ENCODE assay signal across 3 worm cellular contexts in the genomic region with DNA sequence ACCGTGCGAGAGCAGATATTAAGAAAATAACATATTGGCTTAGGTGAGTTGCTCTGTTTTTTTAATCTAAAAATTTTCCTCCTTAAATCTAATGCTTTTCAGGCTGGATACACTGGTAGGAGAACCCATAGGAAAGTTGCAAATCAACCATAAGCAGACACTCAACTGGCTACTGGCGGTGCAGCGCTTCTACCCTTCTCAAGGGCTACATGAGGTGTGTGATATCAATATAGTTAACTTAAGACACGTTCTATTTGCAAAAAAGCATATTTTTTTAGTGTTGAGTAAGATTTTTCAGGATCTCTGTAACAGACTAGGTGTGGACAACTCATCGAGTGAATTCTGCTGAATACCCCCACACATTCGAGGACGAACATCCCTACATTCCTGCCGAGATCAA.
A peak's percentile ranks its signal among the peaks of the same experiment; 100 is the strongest.
TF ChIP-seq lines count a peak whose summit lies in the region.

No protein-coding gene starts in this region.

TF ChIP-seq in whole organism, L1 larva, 84 proteins besides CTCF, POLR2A, EP300 and RAD21:
- TF ChIP-seq ets-5 (GFP tag; IDR thresholded peaks at IDR 0.05; lab: Robert Waterston, UW), result 0 out of 2 replicates have a peak, but pooled peaks have one; percentile 78
- no peak for TF ChIP-seq nhr-20 (tag; optimal IDR thresholded peaks at IDR 0.05; lab: Kevin White, UChicago)
- TF ChIP-seq alr-1 (tag; optimal IDR thresholded peaks at IDR 0.05; lab: Kevin White, UChicago; ENCODE audit: borderline replicate concordance), result no peak
- TF ChIP-seq C16A3.4 (tag; optimal IDR thresholded peaks at IDR 0.05; lab: Kevin White, UChicago), result no peak
- TF ChIP-seq snpc-4 (tag; optimal IDR thresholded peaks at IDR 0.05; lab: Kevin White, UChicago), result no peak
- TF ChIP-seq grh-1 (GFP tag; IDR thresholded peaks at IDR 0.05; lab: Robert Waterston, UW), result peak; percentile 43; the same call in 1 of the 2 replicates

TF ChIP-seq in whole organism, L4 larva, 104 proteins besides CTCF, POLR2A, EP300 and RAD21:
- TF ChIP-seq F44E2.7 (GFP tag; IDR thresholded peaks at IDR 0.05; lab: Robert Waterston, UW) (0 out of 2 replicates have a peak, but pooled peaks have one; percentile 4), madf-5 (GFP tag; IDR thresholded peaks at IDR 0.05; lab: Robert Waterston, UW) (0 out of 4 replicates have a peak, but pooled peaks of 1 of the 2 experiments have one; percentile 19), aha-1 (tag; lab: Kevin White, UChicago) (peak; percentile 83), F26F4.8 (GFP tag; conservative IDR thresholded peaks at IDR 0.05; lab: Robert Waterston, UW) (0 out of 2 replicates have a peak, but pooled peaks have one; percentile 49), nhr-48 (tag; optimal IDR thresholded peaks at IDR 0.05; lab: Kevin White, UChicago) (no peak)

TF ChIP-seq in whole organism, young adult, 124 proteins besides CTCF, POLR2A, EP300 and RAD21:
- TF ChIP-seq Y56A3A.18 (GFP tag; IDR thresholded peaks at IDR 0.05; lab: Robert Waterston, UW), result no peak
- no peak for TF ChIP-seq dpl-1 (GFP tag; optimal IDR thresholded peaks at IDR 0.05; lab: Kevin White, UChicago)
- peak; percentile 59; the same call in 1 of the 2 replicates for TF ChIP-seq ceh-58 (GFP tag; IDR thresholded peaks at IDR 0.05; lab: Robert Waterston, UW)
- TF ChIP-seq Y53F4B.3 (GFP tag; IDR thresholded peaks at IDR 0.05; lab: Robert Waterston, UW), result no peak
- peak; percentile 59 for TF ChIP-seq nfya-1 (tag; optimal IDR thresholded peaks at IDR 0.05; lab: Kevin White, UChicago; ENCODE audit: borderline replicate concordance, insufficient read depth)
- TF ChIP-seq attf-3 (GFP tag; conservative IDR thresholded peaks at IDR 0.05; lab: Robert Waterston, UW), result no peak
- TF ChIP-seq F57C9.4 (tag; optimal IDR thresholded peaks at IDR 0.05; lab: Kevin White, UChicago), result peak; percentile 30
- TF ChIP-seq hmg-1.2 (GFP tag; IDR thresholded peaks at IDR 0.05; lab: Robert Waterston, UW), result no peak
- no peak for TF ChIP-seq B0261.1 (tag; optimal IDR thresholded peaks at IDR 0.05; lab: Kevin White, UChicago)
